Worm (Caenorhabditis elegans): Measurements from ENCODE around the gene nspe-7.

DNA sequence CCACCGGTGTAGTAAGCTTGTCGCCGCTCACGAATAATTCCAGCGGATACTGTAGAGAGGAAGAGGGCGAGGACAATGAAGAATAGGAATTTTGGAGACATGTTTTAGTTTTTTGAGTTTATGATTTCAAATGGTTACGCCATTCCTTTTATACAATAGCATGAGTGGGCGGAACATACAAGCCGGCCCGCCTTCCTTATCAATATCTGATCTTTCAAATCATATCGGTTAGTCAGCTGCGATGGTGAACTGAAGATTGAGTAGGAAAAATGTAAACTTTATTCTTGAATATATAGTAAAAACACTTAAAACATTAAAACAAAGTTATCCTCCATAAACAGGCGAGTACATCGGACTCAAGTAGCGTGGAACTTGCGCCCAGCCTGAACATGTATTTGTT is 6.2 kb upstream of the nspe-7 start, which contains the start of gene nspe-1:
- TF ChIP-seq eyg-1 (tag; optimal IDR thresholded peaks at IDR 0.05), result no peak
- TF ChIP-seq tbx-2 (tag; optimal IDR thresholded peaks at IDR 0.05), result no peak
- no peak for TF ChIP-seq unc-3 (GFP tag; conservative IDR thresholded peaks at IDR 0.05)
- no peak for TF ChIP-seq unc-3 (tag; optimal IDR thresholded peaks at IDR 0.05)
- no peak for TF ChIP-seq ceh-2 (tag; optimal IDR thresholded peaks at IDR 0.05)
- TF ChIP-seq unc-55 (GFP tag; optimal IDR thresholded peaks at IDR 0.05), result no peak
- no peak for TF ChIP-seq pat-9 (tag; optimal IDR thresholded peaks at IDR 0.05)
- no peak for TF ChIP-seq dve-1 (tag; optimal IDR thresholded peaks at IDR 0.05)
- no peak for TF ChIP-seq Y22D7AL.16 (tag; optimal IDR thresholded peaks at IDR 0.05)
- TF ChIP-seq ceh-9 (tag; optimal IDR thresholded peaks at IDR 0.05), result no peak

Data from whole organism, late embryonic.